Worm (Caenorhabditis elegans) whole organism, late embryonic: ENCODE measurements around the gene inft-2.

Experiments used
- K09A11.1 ChIP-seq: sonication (generic microtip); optimal IDR thresholded peaks from 2 replicates; lab custom pipeline; 2017; ENCODE audit warnings: antibody characterized with exemption, mild to moderate bottlenecking, missing genetic modification characterization, missing compliant biosample characterization; ENCODE audit not compliant: insufficient read depth
- ama-1 ChIP-seq: fragments of 150-350 bp; optimal IDR thresholded peaks from 2 replicates; lab custom pipeline; 2014
- ets-4 ChIP-seq: sonication (generic microtip); optimal IDR thresholded peaks from 2 replicates; lab custom pipeline; 2016; ENCODE audit warnings: missing genetic modification characterization, missing compliant biosample characterization
- hlh-6 ChIP-seq: sonication (generic microtip); optimal IDR thresholded peaks from 2 replicates; lab custom pipeline; 2016; ENCODE audit warnings: missing genotype, missing genetic modification characterization, missing compliant biosample characterization
- nhr-11 ChIP-seq: fragments of 150-350 bp; optimal IDR thresholded peaks from 2 replicates; lab custom pipeline; 2014; ENCODE audit warnings: missing biosample characterization, missing genetic modification characterization
- pax-1 ChIP-seq: fragments of 150-350 bp; optimal IDR thresholded peaks from 2 replicates; lab custom pipeline; 2014; ENCODE audit warnings: missing biosample characterization, missing genetic modification characterization
- pros-1 ChIP-seq: fragments of 150-350 bp; optimal IDR thresholded peaks from 2 replicates; lab custom pipeline; 2014; ENCODE audit warnings: missing biosample characterization, missing genetic modification reagents, missing genetic modification characterization
- ttx-3 ChIP-seq: sonication (generic microtip); optimal IDR thresholded peaks from 2 replicates; lab custom pipeline; 2016; ENCODE audit warnings: missing genetic modification reagents, missing genetic modification characterization, missing compliant biosample characterization

- no peak for TF ChIP-seq nhr-11 (tag; lab: Kevin White, UChicago)
- TF ChIP-seq ttx-3 (tag; lab: Kevin White, UChicago) = no peak
- TF ChIP-seq pros-1 (tag; lab: Kevin White, UChicago) = no peak
- TF ChIP-seq hlh-6 = no peak
- no peak for TF ChIP-seq ets-4 (tag; lab: Kevin White, UChicago)
- no peak for TF ChIP-seq K09A11.1 (tag; lab: Kevin White, UChicago)
- TF ChIP-seq pax-1 (tag; lab: Kevin White, UChicago) = no peak
- TF ChIP-seq ama-1 (lab: Kevin White, UChicago) = no peak
Observed at ce11 chrV:13026631-13027299, 24.6 kb downstream of the inft-2 start.
